Worm (Caenorhabditis elegans): ENCODE measurements around the gene fbxa-196.
A peak's percentile ranks its signal among the peaks of the same experiment; 100 is the strongest.

fbxa-196 gene

DNA sequence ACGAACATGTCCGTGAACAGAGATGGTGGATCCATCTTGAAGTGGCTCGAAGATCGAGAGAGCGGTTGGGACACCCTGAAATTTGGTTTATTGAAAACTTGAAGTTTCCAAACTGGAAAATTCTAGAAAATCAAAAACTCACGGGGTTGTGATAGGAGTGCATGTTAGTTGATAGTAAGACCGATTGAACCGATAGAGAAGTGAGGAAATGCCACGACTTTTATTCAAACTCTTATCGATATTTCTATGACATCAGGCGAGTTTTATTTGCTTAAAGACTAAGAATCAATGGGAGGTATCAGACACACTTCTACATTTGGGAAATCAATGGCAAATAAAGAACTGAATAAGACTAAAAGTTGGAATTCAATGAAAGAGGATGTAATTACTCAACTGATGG, 40.4 kb downstream of the fbxa-196 start, which contains the start of gene lec-10:
Gene lec-10 (minus strand): TSS at position 272 of the 400 bp plus-strand sequence.
- TF ChIP-seq tlf-1 (GFP tag; optimal IDR thresholded peaks at IDR 0.05) (no peak), Y95B8A.8 (GFP tag; IDR thresholded peaks at IDR 0.05) (no peak), hsf-1 (GFP tag; IDR thresholded peaks at IDR 0.05) (peak; percentile 60; the same call in 1 of the 2 replicates), F55B11.4 (tag; optimal IDR thresholded peaks at IDR 0.05; ENCODE audit: borderline replicate concordance, insufficient read depth) (no peak), zfh-2 (GFP tag; conservative IDR thresholded peaks at IDR 0.05) (no peak), aptf-2 (GFP tag; conservative IDR thresholded peaks at IDR 0.05) (no peak), mel-28 (tag; optimal IDR thresholded peaks at IDR 0.05; ENCODE audit: borderline replicate concordance) (no peak), dox-1 (GFP tag; IDR thresholded peaks at IDR 0.05) (0 out of 2 replicates have a peak, but pooled peaks have one; percentile 4), nhr-80 (tag; optimal IDR thresholded peaks at IDR 0.05) (peak; percentile 84), let-607 (tag; optimal IDR thresholded peaks at IDR 0.05) (no peak), atf-7 (tag; optimal IDR thresholded peaks at IDR 0.05) (peak; percentile 55), nhr-120 (GFP tag; IDR thresholded peaks at IDR 0.05) (no peak), lin-40 (tag; optimal IDR thresholded peaks at IDR 0.05) (no peak)

- TF ChIP-seq nhr-80 (tag; optimal IDR thresholded peaks at IDR 0.05) (peak; percentile 65), Y56A3A.18 (GFP tag; IDR thresholded peaks at IDR 0.05) (no peak)
Measured at ce11 chrV:6492497-6492896, 44.0 kb downstream of the fbxa-196 start.

DNA sequence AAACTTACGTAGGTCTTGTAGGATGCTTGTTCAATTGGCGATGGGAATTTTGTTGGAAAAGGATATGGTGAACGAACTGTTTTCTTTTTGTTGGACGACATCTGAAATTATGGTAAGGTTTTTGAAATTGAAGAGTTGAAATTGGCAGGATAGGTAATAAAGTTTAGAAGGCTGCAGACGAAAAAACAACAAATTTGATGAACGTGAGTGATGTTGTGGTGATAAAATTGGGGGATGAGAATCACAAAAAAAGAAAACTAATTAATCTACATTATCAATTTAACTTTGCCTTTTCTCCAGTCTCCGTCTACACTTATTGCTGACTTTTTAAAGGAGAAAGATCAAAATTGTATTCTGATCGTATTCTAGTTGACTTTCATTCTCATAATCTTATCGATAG, 45.4 kb downstream of the fbxa-196 start, which contains the start of gene cpt-6:
Gene cpt-6 (minus strand): TSS at position 101 of the 400 bp plus-strand sequence.
- no peak for TF ChIP-seq aptf-3 (GFP tag; IDR thresholded peaks at IDR 0.05)
- no peak for TF ChIP-seq hrde-1 (tag; optimal IDR thresholded peaks at IDR 0.05; ENCODE audit: borderline replicate concordance)
- TF ChIP-seq pbrm-1 (GFP tag; IDR thresholded peaks at IDR 0.05) = no peak
- TF ChIP-seq lsl-1 (GFP tag; optimal IDR thresholded peaks at IDR 0.05) = no peak
- TF ChIP-seq Y53G8AR.9 (GFP tag; conservative IDR thresholded peaks at IDR 0.05) = no peak
- TF ChIP-seq hmg-1.2 (GFP tag; IDR thresholded peaks at IDR 0.05) = no peak
- TF ChIP-seq ztf-26 (tag; optimal IDR thresholded peaks at IDR 0.05) = no peak
- no peak for TF ChIP-seq lin-26 (GFP tag; IDR thresholded peaks at IDR 0.05)
- no peak for TF ChIP-seq unc-62 (GFP tag; optimal IDR thresholded peaks at IDR 0.05)
- no peak for TF ChIP-seq pha-4 (tag; optimal IDR thresholded peaks at IDR 0.05)
- TF ChIP-seq lin-40 (tag; optimal IDR thresholded peaks at IDR 0.05) = no peak
- no peak for TF ChIP-seq F39B2.1 (GFP tag; IDR thresholded peaks at IDR 0.05)
- no peak for TF ChIP-seq cebp-1 (GFP tag; IDR thresholded peaks at IDR 0.05)
- TF ChIP-seq cebp-1 (tag; optimal IDR thresholded peaks at IDR 0.05) = no peak

ce11 chrV:6495353-6495752, 46.9 kb downstream of the fbxa-196 start:
- TF ChIP-seq nhr-80 (tag; optimal IDR thresholded peaks at IDR 0.05) (peak; percentile 26), aptf-3 (GFP tag; IDR thresholded peaks at IDR 0.05) (no peak)

DNA sequence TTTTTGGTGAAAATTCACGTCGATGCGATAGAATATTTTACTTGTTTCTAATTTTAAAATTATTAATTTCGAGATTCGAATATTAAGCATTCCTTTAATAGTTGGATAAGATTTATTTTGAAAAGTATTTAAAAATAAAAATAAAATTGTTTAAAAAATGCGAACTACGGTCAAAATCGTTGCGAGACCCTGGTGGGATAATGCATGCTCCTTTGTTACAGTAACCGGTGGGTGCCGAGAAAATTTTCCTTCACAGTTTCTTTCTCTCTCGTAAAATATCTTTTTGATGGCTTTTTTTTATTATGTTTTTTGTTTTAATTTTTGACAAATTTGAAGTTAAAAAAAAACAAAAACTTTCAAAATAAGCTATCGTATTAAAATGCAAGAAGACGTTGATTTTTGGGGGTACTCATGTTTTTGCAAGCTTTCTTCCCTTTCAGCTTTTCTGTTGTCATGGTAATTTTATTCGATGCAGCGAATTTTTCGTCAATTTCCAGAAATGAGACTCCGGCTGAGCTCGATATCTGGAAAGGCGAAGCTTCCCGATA, 48.2 kb downstream of the fbxa-196 start, which contains the start of gene dgtr-1:
Gene dgtr-1 (plus strand): TSS at position 498 of the 548 bp plus-strand sequence.
- TF ChIP-seq mes-4 (tag; optimal IDR thresholded peaks at IDR 0.05) = no peak
- peak; percentile 17 for TF ChIP-seq efl-1 (GFP tag; optimal IDR thresholded peaks at IDR 0.05)
- no peak for TF ChIP-seq repo-1 (tag; optimal IDR thresholded peaks at IDR 0.05)
- TF ChIP-seq Y67H2A.10 (GFP tag; conservative IDR thresholded peaks at IDR 0.05) = no peak
- TF ChIP-seq ztf-3 (GFP tag; optimal IDR thresholded peaks at IDR 0.05) = no peak
- no peak for TF ChIP-seq aptf-3 (GFP tag; IDR thresholded peaks at IDR 0.05)
- TF ChIP-seq dpff-1 (tag; optimal IDR thresholded peaks at IDR 0.05) = no peak
- no peak for TF ChIP-seq Y53F4B.3 (GFP tag; IDR thresholded peaks at IDR 0.05)
- no peak for TF ChIP-seq nhr-179 (tag; optimal IDR thresholded peaks at IDR 0.05)
- TF ChIP-seq madf-8 (GFP tag; conservative IDR thresholded peaks at IDR 0.05) = peak; percentile 77
- TF ChIP-seq bed-1 (GFP tag; IDR thresholded peaks at IDR 0.05) = no peak
- TF ChIP-seq lag-1 (GFP tag; IDR thresholded peaks at IDR 0.05) = no peak
- no peak for TF ChIP-seq fkh-3 (tag; optimal IDR thresholded peaks at IDR 0.05)
- no peak for TF ChIP-seq ZK185.1 (tag; optimal IDR thresholded peaks at IDR 0.05; ENCODE audit: poor library complexity, severe bottlenecking)
- TF ChIP-seq ceh-27 (GFP tag; optimal IDR thresholded peaks at IDR 0.05) = no peak
- no peak for TF ChIP-seq zim-3 (tag; optimal IDR thresholded peaks at IDR 0.05)
- no peak for TF ChIP-seq zfh-2 (GFP tag; conservative IDR thresholded peaks at IDR 0.05)
- no peak for TF ChIP-seq sptf-2 (GFP tag; optimal IDR thresholded peaks at IDR 0.05)

Measured in whole organism, young adult.